Worm (Caenorhabditis elegans) whole organism, young adult: ENCODE measurements around the gene F20B6.6.
A peak's percentile ranks its signal among the peaks of the same experiment; 100 is the strongest.

Experiments used
- C17E4.6 ChIP-seq: fragments of 200-800 bp; sonication (Bioruptor generic); IDR thresholded peaks from 2 replicates; pipeline ENCODE4 v1.3.6; 2022; ENCODE audit warnings: missing genetic modification reagents, missing genetic modification characterization, missing compliant biosample characterization
- F23B12.7 ChIP-seq: sonication (generic microtip); optimal IDR thresholded peaks from 2 replicates; lab custom pipeline; 2017; ENCODE audit warnings: missing genetic modification characterization, mild to moderate bottlenecking, missing compliant biosample characterization, antibody characterized with exemption, moderate library complexity; ENCODE audit not compliant: insufficient read depth
- F37B4.10 ChIP-seq: fragments of 200-800 bp; sonication (Bioruptor generic); IDR thresholded peaks from 2 replicates; pipeline ENCODE4 v1.3.6; 2022; ENCODE audit warnings: missing genetic modification characterization, missing compliant biosample characterization
- F52B5.7 ChIP-seq: sonication (generic microtip); optimal IDR thresholded peaks from 2 replicates; lab custom pipeline; 2016; ENCODE audit warnings: mild to moderate bottlenecking, missing genetic modification characterization, missing compliant biosample characterization
- F57A8.1 ChIP-seq: fragments of 200-800 bp; sonication (Bioruptor generic); optimal IDR thresholded peaks from 2 replicates; lab custom pipeline; 2018; ENCODE audit warnings: mild to moderate bottlenecking, missing genetic modification characterization, moderate library complexity, missing compliant biosample characterization
- F57C9.4 ChIP-seq: sonication (generic microtip); optimal IDR thresholded peaks from 2 replicates; lab custom pipeline; 2017; ENCODE audit warnings: mild to moderate bottlenecking, missing genetic modification characterization, missing compliant biosample characterization
- T07F8.4 ChIP-seq: sonication (generic microtip); optimal IDR thresholded peaks from 2 replicates; lab custom pipeline; 2016; ENCODE audit warnings: mild to moderate bottlenecking, missing genetic modification characterization, moderate library complexity, missing compliant biosample characterization
- Y79H2A.3 ChIP-seq: fragments of 200-800 bp; sonication (Bioruptor generic); conservative IDR thresholded peaks from 2 replicates; pipeline ENCODE4 v1.3.6; 2022; ENCODE audit warnings: missing genetic modification reagents, missing genetic modification characterization, missing compliant biosample characterization
- Y95B8A.8 ChIP-seq: fragments of 200-800 bp; sonication (Bioruptor generic); IDR thresholded peaks from 2 replicates; pipeline ENCODE4 v1.3.6; 2022; ENCODE audit warnings: missing genetic modification reagents, missing genetic modification characterization, missing compliant biosample characterization
- ZK185.1 ChIP-seq: sonication (generic microtip); optimal IDR thresholded peaks from 2 replicates; lab custom pipeline; 2016; ENCODE audit warnings: mild to moderate bottlenecking, missing genetic modification characterization, missing compliant biosample characterization; ENCODE audit not compliant: poor library complexity, severe bottlenecking
- akir-1 ChIP-seq: fragments of 200-800 bp; sonication (Bioruptor generic); optimal IDR thresholded peaks from 2 replicates; lab custom pipeline; 2018; ENCODE audit warnings: mild to moderate bottlenecking, missing genetic modification characterization, moderate library complexity, missing compliant biosample characterization
- ama-1 ChIP-seq, 3 experiments: fragments of 150-350 bp in 1 of 3; sonication (generic microtip) in 2 of 3; optimal IDR thresholded peaks; 2 replicates each; lab custom pipeline; 2014 to 2018; ENCODE audit warnings: missing biosample characterization in 2 of 3, missing genetic modification characterization in 2 of 3, missing genetic modification reagents in 2 of 3
- aptf-3 ChIP-seq: fragments of 200-800 bp; sonication (Bioruptor generic); IDR thresholded peaks from 2 replicates; pipeline ENCODE4 v1.3.6; 2022; ENCODE audit warnings: missing genetic modification characterization, missing compliant biosample characterization
- atf-7 ChIP-seq: sonication (generic microtip); optimal IDR thresholded peaks from 2 replicates; lab custom pipeline; 2017; ENCODE audit warnings: mild to moderate bottlenecking, missing genetic modification characterization, missing compliant biosample characterization
- attf-3 ChIP-seq: fragments of 200-800 bp; sonication (Bioruptor generic); conservative IDR thresholded peaks from 2 replicates; pipeline ENCODE4 v1.3.6; 2022; ENCODE audit warnings: missing genetic modification reagents, missing genetic modification characterization, missing compliant biosample characterization
- ccch-3 ChIP-seq: fragments of 200-800 bp; sonication (Bioruptor generic); optimal IDR thresholded peaks from 2 replicates; lab custom pipeline; 2018; ENCODE audit warnings: mild to moderate bottlenecking, missing genetic modification characterization, missing compliant biosample characterization
- cebp-2 ChIP-seq: fragments of 200-800 bp; sonication (Bioruptor generic); IDR thresholded peaks from 2 replicates; pipeline ENCODE4 v1.3.6; 2022; ENCODE audit warnings: missing genetic modification characterization, missing compliant biosample characterization
- ceh-100 ChIP-seq: fragments of 200-800 bp; sonication (Bioruptor generic); IDR thresholded peaks from 2 replicates; pipeline ENCODE4 v1.3.6; 2022; ENCODE audit warnings: missing genetic modification reagents, missing genetic modification characterization, missing compliant biosample characterization
- ceh-27 ChIP-seq: fragments of 200-800 bp; sonication (Bioruptor generic); optimal IDR thresholded peaks from 2 replicates; lab custom pipeline; 2018; ENCODE audit warnings: mild to moderate bottlenecking, missing genetic modification characterization, moderate library complexity, missing compliant biosample characterization
- dpff-1 ChIP-seq: sonication (generic microtip); optimal IDR thresholded peaks from 2 replicates; lab custom pipeline; 2017; ENCODE audit warnings: mild to moderate bottlenecking, missing genetic modification characterization, missing compliant biosample characterization
- egl-18 ChIP-seq: fragments of 200-800 bp; sonication (Bioruptor generic); IDR thresholded peaks from 2 replicates; pipeline ENCODE4 v1.3.6; 2022; ENCODE audit warnings: missing genetic modification reagents, missing genetic modification characterization, missing compliant biosample characterization
- ets-4 ChIP-seq: fragments of 200-800 bp; sonication (Bioruptor generic); optimal IDR thresholded peaks from 2 replicates; lab custom pipeline; 2018; ENCODE audit warnings: mild to moderate bottlenecking, missing genetic modification characterization, missing compliant biosample characterization
- fkh-3 ChIP-seq: sonication (generic microtip); optimal IDR thresholded peaks from 2 replicates; lab custom pipeline; 2016; ENCODE audit warnings: mild to moderate bottlenecking, missing genetic modification characterization, missing compliant biosample characterization
- hmg-20 ChIP-seq: fragments of 200-800 bp; sonication (Bioruptor generic); IDR thresholded peaks from 2 replicates; pipeline ENCODE4 v1.3.6; 2022; ENCODE audit warnings: missing genetic modification reagents, missing genetic modification characterization, missing compliant biosample characterization
- let-607 ChIP-seq, 2 experiments: fragments of 200-800 bp in 1 of 2; sonication (Bioruptor generic) in 1 of 2; sonication (generic microtip) in 1 of 2; optimal IDR thresholded peaks; 2 replicates each; lab custom pipeline; 2016 to 2018; ENCODE audit warnings: mild to moderate bottlenecking in 2 of 2, missing compliant biosample characterization in 2 of 2, missing genetic modification characterization in 2 of 2, moderate library complexity in 2 of 2, missing genotype in 1 of 2
- lin-40 ChIP-seq: sonication (generic microtip); optimal IDR thresholded peaks from 2 replicates; lab custom pipeline; 2016; ENCODE audit warnings: missing genetic modification characterization, mild to moderate bottlenecking, missing compliant biosample characterization, missing genotype, missing genetic modification reagents
- lsl-1 ChIP-seq: fragments of 200-800 bp; sonication (Bioruptor generic); optimal IDR thresholded peaks from 2 replicates; lab custom pipeline; 2018; ENCODE audit warnings: mild to moderate bottlenecking, missing genetic modification characterization, moderate library complexity, missing compliant biosample characterization
- lsy-27 ChIP-seq: sonication (generic microtip); optimal IDR thresholded peaks from 2 replicates; lab custom pipeline; 2017; ENCODE audit warnings: missing genetic modification characterization, mild to moderate bottlenecking, missing compliant biosample characterization, antibody characterized with exemption, missing genotype, borderline replicate concordance; ENCODE audit not compliant: insufficient read depth
- madf-3 ChIP-seq: fragments of 200-800 bp; sonication (Bioruptor generic); IDR thresholded peaks from 2 replicates; pipeline ENCODE4 v1.3.6; 2022; ENCODE audit warnings: missing genetic modification reagents, missing genetic modification characterization, missing compliant biosample characterization
- madf-6 ChIP-seq: fragments of 200-800 bp; sonication (Bioruptor generic); IDR thresholded peaks from 2 replicates; pipeline ENCODE4 v1.3.6; 2022; ENCODE audit warnings: missing genetic modification reagents, missing genetic modification characterization, missing compliant biosample characterization
- madf-8 ChIP-seq: fragments of 200-800 bp; sonication (Bioruptor generic); conservative IDR thresholded peaks from 2 replicates; pipeline ENCODE4 v1.3.6; 2022; ENCODE audit warnings: missing genetic modification reagents, missing genetic modification characterization, missing compliant biosample characterization
- mcd-1 ChIP-seq: fragments of 200-800 bp; sonication (Bioruptor generic); IDR thresholded peaks from 2 replicates; pipeline ENCODE4 v1.3.6; 2022; ENCODE audit warnings: missing genetic modification reagents, missing genetic modification characterization, missing compliant biosample characterization
- nfya-2 ChIP-seq: fragments of 200-800 bp; sonication (Bioruptor generic); IDR thresholded peaks from 2 replicates; pipeline ENCODE4 v1.3.6; 2022; ENCODE audit warnings: missing genetic modification reagents, missing genetic modification characterization, missing compliant biosample characterization
- nfyb-1 ChIP-seq: fragments of 200-800 bp; sonication (Bioruptor generic); IDR thresholded peaks from 2 replicates; pipeline ENCODE4 v1.3.6; 2022; ENCODE audit warnings: missing genetic modification reagents, missing genetic modification characterization, missing compliant biosample characterization
- nhr-120 ChIP-seq: fragments of 200-800 bp; sonication (Bioruptor generic); IDR thresholded peaks from 2 replicates; pipeline ENCODE4 v1.3.6; 2022; ENCODE audit warnings: missing genetic modification characterization, missing compliant biosample characterization
- nhr-90 ChIP-seq: sonication (generic microtip); optimal IDR thresholded peaks from 2 replicates; lab custom pipeline; 2016; ENCODE audit warnings: missing genotype, mild to moderate bottlenecking, missing genetic modification characterization, missing compliant biosample characterization
- pbrm-1 ChIP-seq: fragments of 200-800 bp; sonication (Bioruptor generic); IDR thresholded peaks from 2 replicates; pipeline ENCODE4 v1.3.6; 2022; ENCODE audit warnings: missing genetic modification reagents, missing genetic modification characterization, missing compliant biosample characterization
- rec-8 ChIP-seq, 2 experiments: sonication (generic microtip); optimal IDR thresholded peaks; 2 replicates each; lab custom pipeline; 2016; ENCODE audit warnings: mild to moderate bottlenecking in 2 of 2, missing genetic modification characterization in 2 of 2, missing genetic modification reagents in 2 of 2, missing genotype in 2 of 2, missing biosample characterization in 1 of 2, missing compliant biosample characterization in 1 of 2, moderate library complexity in 1 of 2
- repo-1 ChIP-seq: sonication (generic microtip); optimal IDR thresholded peaks from 2 replicates; lab custom pipeline; 2017; ENCODE audit warnings: mild to moderate bottlenecking, missing genetic modification characterization, missing compliant biosample characterization
- sea-2 ChIP-seq: fragments of 200-800 bp; sonication (Bioruptor generic); IDR thresholded peaks from 2 replicates; pipeline ENCODE4 v1.3.6; 2022; ENCODE audit warnings: missing genetic modification characterization, missing compliant biosample characterization
- snpc-4 ChIP-seq, 5 experiments: fragments of 150-350 bp in 1 of 5; sonication (generic microtip) in 4 of 5; optimal IDR thresholded peaks; 2 replicates each; lab custom pipeline; 2014 to 2018; ENCODE audit warnings: missing genetic modification characterization in 5 of 5, missing biosample characterization in 3 of 5, antibody characterized with exemption in 2 of 5, mild to moderate bottlenecking in 2 of 5, missing compliant biosample characterization in 2 of 5, missing genotype in 2 of 5, moderate library complexity in 2 of 5, missing genetic modification reagents in 1 of 5
- tbx-9 ChIP-seq: sonication (generic microtip); optimal IDR thresholded peaks from 2 replicates; lab custom pipeline; 2016; ENCODE audit warnings: borderline replicate concordance, missing genetic modification characterization, inconsistent platforms, missing compliant biosample characterization
- unc-130 ChIP-seq: sonication (generic microtip); optimal IDR thresholded peaks from 2 replicates; lab custom pipeline; 2016; ENCODE audit warnings: missing genetic modification reagents, missing genetic modification characterization, missing compliant biosample characterization
- xnd-1 ChIP-seq: sonication (generic microtip); optimal IDR thresholded peaks from 2 replicates; lab custom pipeline; 2016; ENCODE audit warnings: missing genotype, missing genetic modification reagents, missing genetic modification characterization, missing compliant biosample characterization
- ztf-26 ChIP-seq: sonication (generic microtip); optimal IDR thresholded peaks from 2 replicates; lab custom pipeline; 2017; ENCODE audit warnings: missing genetic modification characterization, missing compliant biosample characterization
- ztf-28 ChIP-seq: fragments of 200-800 bp; sonication (Bioruptor generic); IDR thresholded peaks from 2 replicates; pipeline ENCODE4 v1.3.6; 2022; ENCODE audit warnings: missing genetic modification reagents, missing genetic modification characterization, missing compliant biosample characterization

Gene F20B6.6

DNA sequence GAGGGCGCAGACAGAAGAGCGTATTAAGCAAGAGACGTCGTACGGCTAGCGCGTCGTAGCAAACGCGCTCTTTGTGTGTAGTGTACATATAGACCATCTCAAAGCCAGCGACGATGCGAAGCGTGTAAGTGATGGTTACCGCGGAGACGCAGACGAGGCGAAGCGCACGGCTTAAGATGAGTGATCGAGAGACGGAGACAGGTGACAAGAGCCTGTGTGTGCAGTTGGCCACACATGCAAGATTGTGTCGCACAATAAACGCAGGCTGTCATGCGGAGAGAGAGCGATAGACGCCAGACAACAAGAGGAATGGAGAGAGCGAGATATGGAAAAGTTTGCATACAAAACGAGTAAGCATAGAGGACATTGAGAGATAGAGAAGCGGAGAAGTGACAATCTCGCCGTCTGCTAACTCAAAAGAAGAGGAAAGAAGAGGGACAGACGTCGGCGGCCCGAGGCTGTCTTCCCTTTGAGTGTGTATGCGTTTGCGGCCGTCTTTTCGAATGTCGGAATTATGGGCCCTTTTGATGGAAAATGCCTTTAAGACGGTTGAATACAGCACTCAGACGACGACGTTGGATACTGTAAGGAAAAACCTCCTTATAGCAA is 20.9 kb upstream of the F20B6.6 start (continued):
- TF ChIP-seq Y95B8A.8 (GFP tag; lab: Robert Waterston, UW): no peak
- peak; percentile 42 for TF ChIP-seq snpc-4 (GFP tag; optimal IDR thresholded peaks at IDR 0.05; lab: Kevin White, UChicago)
- peak in 3 of 4 experiments; percentile 40 to 73 (median 45) for TF ChIP-seq snpc-4 (tag; optimal IDR thresholded peaks at IDR 0.05; lab: Kevin White, UChicago)
- TF ChIP-seq tbx-9: no peak
- peak; percentile 65; the same call in 1 of the 2 replicates for TF ChIP-seq egl-18 (GFP tag; lab: Robert Waterston, UW)
- peak; percentile 23 for TF ChIP-seq F57C9.4 (tag; lab: Kevin White, UChicago)
- TF ChIP-seq lsl-1 (GFP tag; lab: Kevin White, UChicago): no peak
- TF ChIP-seq ama-1 (optimal IDR thresholded peaks at IDR 0.05; lab: Kevin White, UChicago): peak; percentile 56
- no peak for TF ChIP-seq ama-1 (GFP tag; optimal IDR thresholded peaks at IDR 0.05; lab: Kevin White, UChicago)
- TF ChIP-seq lin-40 (tag; lab: Kevin White, UChicago): peak; percentile 96
- no peak for TF ChIP-seq nhr-120
- peak; percentile 60 for TF ChIP-seq dpff-1
- no peak for TF ChIP-seq madf-6 (GFP tag; lab: Robert Waterston, UW)
- no peak for TF ChIP-seq sea-2 (GFP tag; lab: Robert Waterston, UW)
- TF ChIP-seq cebp-2: no peak
- TF ChIP-seq nfyb-1 (GFP tag; lab: Robert Waterston, UW): peak; percentile 78
- no peak for TF ChIP-seq ztf-28 (GFP tag; lab: Robert Waterston, UW)
- TF ChIP-seq repo-1: peak; percentile 77
- no peak for TF ChIP-seq attf-3 (GFP tag; lab: Robert Waterston, UW)
- TF ChIP-seq ZK185.1 (tag; lab: Kevin White, UChicago): peak; percentile 25
- TF ChIP-seq let-607 (tag; optimal IDR thresholded peaks at IDR 0.05; lab: Kevin White, UChicago): peak; percentile 44 to 82
- no peak for TF ChIP-seq T07F8.4 (tag; lab: Kevin White, UChicago)
- no peak for TF ChIP-seq Y79H2A.3 (GFP tag; lab: Robert Waterston, UW)
- peak; percentile 23 for TF ChIP-seq F23B12.7 (tag; lab: Kevin White, UChicago)
- no peak for TF ChIP-seq unc-130 (GFP tag; lab: Kevin White, UChicago)
- TF ChIP-seq ets-4 (GFP tag; lab: Kevin White, UChicago): no peak
- TF ChIP-seq lsy-27 (tag; lab: Kevin White, UChicago): no peak
- no peak for TF ChIP-seq aptf-3 (GFP tag; lab: Robert Waterston, UW)
- TF ChIP-seq xnd-1 (tag; lab: Kevin White, UChicago): no peak
- TF ChIP-seq nhr-90 (tag; lab: Kevin White, UChicago): no peak
- TF ChIP-seq pbrm-1 (GFP tag; lab: Robert Waterston, UW): peak; percentile 20; the same call in 1 of the 2 replicates
- TF ChIP-seq C17E4.6 (GFP tag; lab: Robert Waterston, UW): no peak
- no peak for TF ChIP-seq madf-8 (GFP tag; lab: Robert Waterston, UW)
- TF ChIP-seq fkh-3 (tag; lab: Kevin White, UChicago): no peak
- peak; percentile 1 for TF ChIP-seq ceh-27 (GFP tag; lab: Kevin White, UChicago)
- 0 out of 2 replicates have a peak, but pooled peaks have one; percentile 14 for TF ChIP-seq madf-3 (GFP tag; lab: Robert Waterston, UW)
- peak; percentile 60 for TF ChIP-seq atf-7 (tag; lab: Kevin White, UChicago)
- no peak for TF ChIP-seq rec-8 (tag; optimal IDR thresholded peaks at IDR 0.05; lab: Kevin White, UChicago)
- no peak for TF ChIP-seq F37B4.10 (GFP tag; lab: Robert Waterston, UW)
- no peak for TF ChIP-seq ceh-100
- TF ChIP-seq mcd-1 (GFP tag; lab: Robert Waterston, UW): peak; percentile 67
- TF ChIP-seq ccch-3 (GFP tag; lab: Kevin White, UChicago): no peak
- TF ChIP-seq ztf-26 (tag; lab: Kevin White, UChicago): peak; percentile 83
- TF ChIP-seq F57A8.1 (GFP tag; lab: Kevin White, UChicago): no peak
- TF ChIP-seq F52B5.7 (tag; lab: Kevin White, UChicago): peak; percentile 50
- TF ChIP-seq nfya-2 (GFP tag; lab: Robert Waterston, UW): no peak
- peak; percentile 71 for TF ChIP-seq akir-1 (GFP tag; lab: Kevin White, UChicago)
- TF ChIP-seq hmg-20 (GFP tag; lab: Robert Waterston, UW): no peak
